Worm (Caenorhabditis elegans) whole organism, L4 larva: ENCODE measurements around the gene T02H6.5.

Experiments used
- D1046.2 ChIP-seq: fragments of 200-800 bp; sonication (Bioruptor generic); IDR thresholded peaks from 2 replicates; pipeline ENCODE4 v1.3.6; 2022; ENCODE audit warnings: missing genetic modification characterization, missing compliant biosample characterization
- F26F4.8 ChIP-seq: fragments of 200-800 bp; sonication (Bioruptor generic); conservative IDR thresholded peaks from 2 replicates; pipeline ENCODE4 v1.3.6; 2022; ENCODE audit warnings: missing genetic modification characterization, missing compliant biosample characterization
- F44E2.7 ChIP-seq: fragments of 200-800 bp; sonication (Bioruptor generic); IDR thresholded peaks from 2 replicates; pipeline ENCODE4 v2.1.2; 2022; ENCODE audit warnings: missing genetic modification characterization, missing compliant biosample characterization
- T26A8.4 ChIP-seq: fragments of 200-800 bp; sonication (Bioruptor generic); IDR thresholded peaks from 2 replicates; pipeline ENCODE4 v1.3.6; 2022; ENCODE audit warnings: missing genetic modification characterization, missing compliant biosample characterization
- arid-1 ChIP-seq: fragments of 200-800 bp; sonication (Bioruptor generic); conservative IDR thresholded peaks from 2 replicates; pipeline ENCODE4 v1.3.6; 2022; ENCODE audit warnings: missing genetic modification reagents, missing genetic modification characterization, missing compliant biosample characterization
- ceh-32 ChIP-seq: sonication (generic microtip); optimal IDR thresholded peaks from 2 replicates; lab custom pipeline; 2016; ENCODE audit warnings: mild to moderate bottlenecking, missing genetic modification characterization, missing compliant biosample characterization; ENCODE audit not compliant: poor library complexity
- ceh-44 ChIP-seq: fragments of 200-800 bp; sonication (Bioruptor generic); IDR thresholded peaks from 2 replicates; pipeline ENCODE4 v1.3.6; 2022; ENCODE audit warnings: missing genetic modification reagents, missing genetic modification characterization, missing compliant biosample characterization
- ceh-82 ChIP-seq: sonication (generic microtip); optimal IDR thresholded peaks from 2 replicates; lab custom pipeline; 2017; ENCODE audit warnings: missing biosample characterization, missing genetic modification characterization
- dmd-8 ChIP-seq: fragments of 200-800 bp; sonication (Bioruptor generic); IDR thresholded peaks from 2 replicates; pipeline ENCODE4 v1.3.6; 2022; ENCODE audit warnings: missing genetic modification characterization, missing compliant biosample characterization
- dmd-9 ChIP-seq: fragments of 200-800 bp; sonication (Bioruptor generic); IDR thresholded peaks from 2 replicates; pipeline ENCODE4 v1.3.6; 2022; ENCODE audit warnings: missing genetic modification reagents, missing genetic modification characterization, missing compliant biosample characterization
- egl-43 ChIP-seq: fragments of 200-800 bp; sonication (Bioruptor generic); IDR thresholded peaks from 2 replicates; pipeline ENCODE4 v1.3.6; 2022; ENCODE audit warnings: missing genetic modification reagents, missing genetic modification characterization, missing compliant biosample characterization
- lim-7 ChIP-seq: fragments of 200-800 bp; sonication (Bioruptor generic); IDR thresholded peaks from 2 replicates; pipeline ENCODE4 v1.3.6; 2022; ENCODE audit warnings: missing genetic modification characterization, missing compliant biosample characterization
- lin-1 ChIP-seq: fragments of 200-800 bp; sonication (Bioruptor generic); IDR thresholded peaks from 2 replicates; pipeline ENCODE4 v1.3.6; 2022; ENCODE audit warnings: missing genetic modification reagents, missing genetic modification characterization, missing compliant biosample characterization
- madf-5 ChIP-seq, 2 experiments: fragments of 200-800 bp; sonication (Bioruptor generic); IDR thresholded peaks; 2 replicates each; pipeline ENCODE4 v1.3.6; 2022; ENCODE audit warnings: missing compliant biosample characterization in 2 of 2, missing genetic modification characterization in 2 of 2
- madf-9 ChIP-seq: fragments of 200-800 bp; sonication (Bioruptor generic); conservative IDR thresholded peaks from 2 replicates; pipeline ENCODE4 v1.3.6; 2022; ENCODE audit warnings: missing genetic modification reagents, missing genetic modification characterization, missing compliant biosample characterization
- mdt-29 ChIP-seq: fragments of 200-800 bp; sonication (Bioruptor generic); IDR thresholded peaks from 2 replicates; pipeline ENCODE4 v1.3.6; 2022; ENCODE audit warnings: missing genetic modification reagents, missing genetic modification characterization, missing compliant biosample characterization
- mxl-2 ChIP-seq: fragments of 200-800 bp; sonication (Bioruptor generic); conservative IDR thresholded peaks from 2 replicates; pipeline ENCODE4 v1.3.6; 2022; ENCODE audit warnings: missing genetic modification reagents, missing genetic modification characterization, missing compliant biosample characterization
- nhr-102 ChIP-seq: sonication (generic microtip); optimal IDR thresholded peaks from 2 replicates; lab custom pipeline; 2016; ENCODE audit warnings: mild to moderate bottlenecking, missing genetic modification characterization, moderate library complexity, missing compliant biosample characterization
- php-3 ChIP-seq: fragments of 200-800 bp; sonication (Bioruptor generic); IDR thresholded peaks from 2 replicates; pipeline ENCODE4 v1.3.6; 2022; ENCODE audit warnings: missing genetic modification reagents, missing genetic modification characterization, missing compliant biosample characterization
- rbr-2 ChIP-seq: sonication (generic microtip); optimal IDR thresholded peaks from 2 replicates; lab custom pipeline; 2016; ENCODE audit warnings: missing genotype, missing genetic modification characterization, missing compliant biosample characterization
- sdz-12 ChIP-seq: fragments of 200-800 bp; sonication (Bioruptor generic); optimal IDR thresholded peaks from 2 replicates; lab custom pipeline; 2018; ENCODE audit warnings: mild to moderate bottlenecking, missing genetic modification characterization, missing compliant biosample characterization
- set-16 ChIP-seq: fragments of 200-800 bp; sonication (Bioruptor generic); IDR thresholded peaks from 2 replicates; pipeline ENCODE4 v1.3.6; 2022; ENCODE audit warnings: missing genetic modification reagents, missing genetic modification characterization, missing compliant biosample characterization
- snpc-1.2 ChIP-seq: fragments of 200-800 bp; sonication (Bioruptor generic); IDR thresholded peaks from 2 replicates; pipeline ENCODE4 v1.3.6; 2022; ENCODE audit warnings: missing genetic modification reagents, missing genetic modification characterization, missing compliant biosample characterization
- snpc-4 ChIP-seq: fragments of 150-350 bp; optimal IDR thresholded peaks from 2 replicates; lab custom pipeline; 2014; ENCODE audit warnings: missing biosample characterization, missing genetic modification characterization
- tag-97 ChIP-seq: fragments of 200-800 bp; sonication (Bioruptor generic); IDR thresholded peaks from 2 replicates; pipeline ENCODE4 v1.3.6; 2022; ENCODE audit warnings: missing genetic modification characterization, missing compliant biosample characterization
- vab-7 ChIP-seq: fragments of 200-800 bp; sonication (Bioruptor generic); IDR thresholded peaks from 2 replicates; pipeline ENCODE4 v1.3.6; 2022; ENCODE audit warnings: missing genetic modification reagents, missing genetic modification characterization, missing compliant biosample characterization
- zip-11 ChIP-seq: fragments of 200-800 bp; sonication (Bioruptor generic); IDR thresholded peaks from 2 replicates; pipeline ENCODE4 v1.3.6; 2022; ENCODE audit warnings: missing genetic modification characterization, missing compliant biosample characterization

T02H6.5 gene

ce11 chrII:680612-681011 lies 4.3 kb upstream of the T02H6.5 start, which contains the start of the genes T02H6.10 and T02H6.8:
T02H6.10 (minus strand) TSS chrII:680712.
T02H6.8 (plus strand) TSS chrII:680832.
- no peak for TF ChIP-seq mdt-29 (GFP tag; lab: Robert Waterston, UW)
- no peak for TF ChIP-seq ceh-82 (tag; lab: Kevin White, UChicago)

- no peak for TF ChIP-seq F44E2.7 (GFP tag; lab: Robert Waterston, UW)
Observed at ce11 chrII:682326-682725, 2.6 kb upstream of the T02H6.5 start, which contains the start of gene T02H6.7. T02H6.7 (plus strand) TSS chrII:682626.

ce11 chrII:683467-683866 lies 1.4 kb upstream of the T02H6.5 start, which contains the start of gene T02H6.6:
T02H6.6 (plus strand) TSS chrII:683767.
- no peak for TF ChIP-seq madf-5 (GFP tag; IDR thresholded peaks at IDR 0.05; lab: Robert Waterston, UW)

ce11 chrII:689749-690148 lies 4.8 kb downstream of the T02H6.5 start, which contains the start of gene T02H6.4:
T02H6.4 (plus strand) TSS chrII:690049.
- TF ChIP-seq sdz-12 (GFP tag; lab: Kevin White, UChicago) (no peak), madf-5 (GFP tag; IDR thresholded peaks at IDR 0.05; lab: Robert Waterston, UW) (0 out of 4 replicates have a peak, but pooled peaks of 1 of the 2 experiments have one; percentile 9)
- TF ChIP-seq, all 104 proteins: peak for 1

- TF ChIP-seq ceh-32 (tag; lab: Kevin White, UChicago) (no peak), rbr-2 (no peak), zip-11 (GFP tag; lab: Robert Waterston, UW) (no peak), snpc-4 (no peak), nhr-102 (tag; lab: Kevin White, UChicago) (no peak), T26A8.4 (no peak)
Observed at ce11 chrII:691550-691949, 6.6 kb downstream of the T02H6.5 start, which contains the start of gene T02H6.3. T02H6.3 (plus strand) TSS chrII:691850.

- TF ChIP-seq ceh-44 (GFP tag; lab: Robert Waterston, UW) (peak; percentile 52; the same call in 1 of the 2 replicates), vab-7 (GFP tag; lab: Robert Waterston, UW) (peak; percentile 36; the same call in 1 of the 2 replicates), F26F4.8 (0 out of 2 replicates have a peak, but pooled peaks have one; percentile 63), lim-7 (GFP tag; lab: Robert Waterston, UW) (peak; percentile 73), set-16 (GFP tag; lab: Robert Waterston, UW) (peak; percentile 66), madf-9 (GFP tag; lab: Robert Waterston, UW) (peak; percentile 49; the same call in 1 of the 2 replicates), php-3 (GFP tag; lab: Robert Waterston, UW) (peak; percentile 50), dmd-8 (peak; percentile 86; the same call in 1 of the 2 replicates), dmd-9 (GFP tag; lab: Robert Waterston, UW) (peak; percentile 65; the same call in 1 of the 2 replicates), F44E2.7 (GFP tag; lab: Robert Waterston, UW) (peak; percentile 89; the same call in 1 of the 2 replicates), D1046.2 (GFP tag; lab: Robert Waterston, UW) (0 out of 2 replicates have a peak, but pooled peaks have one; percentile 54), madf-5 (GFP tag; IDR thresholded peaks at IDR 0.05; lab: Robert Waterston, UW) (peak; percentile 70 to 92; a peak in 3 of 4 replicates), snpc-1.2 (GFP tag; lab: Robert Waterston, UW) (0 out of 2 replicates have a peak, but pooled peaks have one; percentile 54), arid-1 (0 out of 2 replicates have a peak, but pooled peaks have one; percentile 19), lin-1 (GFP tag; lab: Robert Waterston, UW) (0 out of 2 replicates have a peak, but pooled peaks have one; percentile 35), mxl-2 (GFP tag; lab: Robert Waterston, UW) (0 out of 2 replicates have a peak, but pooled peaks have one; percentile 47), tag-97 (GFP tag; lab: Robert Waterston, UW) (peak; percentile 74; the same call in 1 of the 2 replicates), mdt-29 (GFP tag; lab: Robert Waterston, UW) (peak; percentile 68; the same call in 1 of the 2 replicates), egl-43 (GFP tag; lab: Robert Waterston, UW) (peak; percentile 86)
Observed at ce11 chrII:695079-695478, 10.2 kb downstream of the T02H6.5 start.
